Worm (Caenorhabditis elegans): ENCODE results near the gene C05D11.8.

The C05D11.8 gene

DNA sequence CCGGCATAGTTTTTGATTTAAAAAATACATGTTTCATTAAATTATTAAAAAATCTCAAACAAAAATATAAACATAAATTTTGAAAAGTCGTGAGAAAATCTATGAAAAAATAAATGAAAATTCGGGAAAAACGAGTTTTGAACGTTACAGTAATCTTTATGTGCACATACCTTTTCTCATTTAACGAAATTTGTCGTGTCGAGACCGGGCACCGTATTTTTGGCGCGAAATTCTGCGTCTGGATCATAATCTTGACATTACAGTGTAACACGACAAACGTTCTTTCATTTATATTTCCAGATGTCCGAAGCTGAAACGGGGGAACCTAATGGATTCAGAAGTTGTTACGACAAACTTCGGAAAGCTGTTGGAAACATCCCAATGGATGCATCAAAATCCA lies 37.6 kb downstream of the C05D11.8 start, which contains the start of gene C16A3.2:
TSS of gene C16A3.2 (plus strand) at position 301 of the 400 bp plus-strand sequence.
- TF ChIP-seq lsy-2 (tag; optimal IDR thresholded peaks at IDR 0.05) (no peak), egl-27 (tag; optimal IDR thresholded peaks at IDR 0.05) (no peak), unc-62 (GFP tag; optimal IDR thresholded peaks at IDR 0.05 in 1 of 2) (no peak), unc-62 (tag; optimal IDR thresholded peaks at IDR 0.05) (no peak), cey-2 (tag; optimal IDR thresholded peaks at IDR 0.05; ENCODE audit: borderline replicate concordance, insufficient read depth) (no peak), R02D3.7 (tag; optimal IDR thresholded peaks at IDR 0.05) (no peak), Y48G9A.11 (GFP tag; IDR thresholded peaks at IDR 0.05) (no peak), aly-2 (tag; optimal IDR thresholded peaks at IDR 0.05) (no peak), zag-1 (tag; optimal IDR thresholded peaks at IDR 0.05) (no peak)

DNA sequence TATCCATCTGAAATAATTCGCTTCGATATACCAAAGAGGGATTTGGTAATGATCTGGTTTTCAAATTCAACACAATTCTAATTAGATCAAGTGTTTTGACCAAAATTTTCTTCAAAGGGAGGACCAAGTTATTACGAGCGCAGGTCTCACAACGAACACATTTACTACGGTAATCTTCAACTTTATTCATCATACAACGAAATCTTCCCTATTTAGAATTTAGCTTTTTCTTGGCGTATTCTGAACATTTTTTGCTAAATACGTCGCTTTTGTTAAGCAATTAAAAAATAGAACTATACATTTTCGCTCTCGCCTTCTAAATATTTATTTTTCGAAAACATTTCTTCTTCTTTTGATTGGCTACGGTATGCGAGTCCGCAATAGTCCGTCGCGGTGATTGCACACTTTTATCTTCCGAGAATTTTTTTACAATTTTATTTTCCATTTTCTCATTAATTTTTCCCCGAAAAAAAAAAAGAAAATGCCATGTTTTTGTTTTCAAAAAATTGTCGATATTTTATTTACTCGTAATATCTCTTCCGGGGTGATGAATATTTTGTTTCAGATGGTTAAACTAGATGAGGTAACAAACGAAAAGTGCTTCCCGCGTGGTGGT lies 44.0 kb downstream of the C05D11.8 start, which contains the start of gene let-716:
TSS of gene let-716 (plus strand) at position 566 of the 616 bp plus-strand sequence.
- TF ChIP-seq dpl-1 (GFP tag; optimal IDR thresholded peaks at IDR 0.05), result peak; percentile 24
- peak; percentile 8 for TF ChIP-seq mep-1 (tag; optimal IDR thresholded peaks at IDR 0.05)
- TF ChIP-seq dmd-8 (GFP tag; IDR thresholded peaks at IDR 0.05), result no peak
- peak; percentile 40 for TF ChIP-seq mes-2 (tag; optimal IDR thresholded peaks at IDR 0.05; ENCODE audit: poor library complexity, severe bottlenecking)
- no peak for TF ChIP-seq nhr-11 (tag; optimal IDR thresholded peaks at IDR 0.05)
- TF ChIP-seq daf-19 (GFP tag; conservative IDR thresholded peaks at IDR 0.05), result no peak
- peak in 1 of 2 experiments; percentile 20 for TF ChIP-seq hif-1 (tag; optimal IDR thresholded peaks at IDR 0.05)
- TF ChIP-seq tag-97 (GFP tag; IDR thresholded peaks at IDR 0.05), result no peak
- TF ChIP-seq zip-2 (tag; optimal IDR thresholded peaks at IDR 0.05), result no peak
- TF ChIP-seq hlh-30 (tag; optimal IDR thresholded peaks at IDR 0.05; ENCODE audit: insufficient read depth), result no peak
- TF ChIP-seq saeg-2 (GFP tag; IDR thresholded peaks at IDR 0.05), result no peak
- TF ChIP-seq daf-8 (GFP tag; IDR thresholded peaks at IDR 0.05), result no peak
- no peak for TF ChIP-seq pha-4 (GFP tag; IDR thresholded peaks at IDR 0.05)
- no peak for TF ChIP-seq pha-4 (tag; optimal IDR thresholded peaks at IDR 0.05)
- no peak for TF ChIP-seq D1046.2 (GFP tag; IDR thresholded peaks at IDR 0.05)
- no peak for TF ChIP-seq nhr-41 (GFP tag; IDR thresholded peaks at IDR 0.05)
- peak; percentile 5 for TF ChIP-seq nhr-28 (tag; optimal IDR thresholded peaks at IDR 0.05)
- no peak for TF ChIP-seq set-16 (GFP tag; IDR thresholded peaks at IDR 0.05)
- no peak for TF ChIP-seq F44E2.7 (GFP tag; IDR thresholded peaks at IDR 0.05)
- no peak for TF ChIP-seq mxl-2 (GFP tag; conservative IDR thresholded peaks at IDR 0.05)
- peak; percentile 56 to 97 for TF ChIP-seq lsy-2 (tag; optimal IDR thresholded peaks at IDR 0.05)
- TF ChIP-seq nhr-10 (tag; optimal IDR thresholded peaks at IDR 0.05), result no peak
- no peak for TF ChIP-seq ceh-28 (tag; optimal IDR thresholded peaks at IDR 0.05)
- peak; percentile 39; the same call in 1 of the 2 replicates for TF ChIP-seq lin-38 (GFP tag; IDR thresholded peaks at IDR 0.05)
- no peak for TF ChIP-seq aha-1 (tag)
- 0 out of 2 replicates have a peak, but pooled peaks have one; percentile 46 for TF ChIP-seq hmg-1.1 (GFP tag; IDR thresholded peaks at IDR 0.05)
- TF ChIP-seq spr-1 (tag; optimal IDR thresholded peaks at IDR 0.05), result no peak
- peak in 1 of 2 experiments; percentile 14 for TF ChIP-seq unc-62 (GFP tag; optimal IDR thresholded peaks at IDR 0.05 in 1 of 2)
- TF ChIP-seq unc-62 (tag; optimal IDR thresholded peaks at IDR 0.05), result no peak
- TF ChIP-seq dve-1 (tag; optimal IDR thresholded peaks at IDR 0.05; ENCODE audit: insufficient read depth), result peak; percentile 19
- no peak for TF ChIP-seq sdz-12 (GFP tag; optimal IDR thresholded peaks at IDR 0.05)
- no peak for TF ChIP-seq attf-4 (tag; optimal IDR thresholded peaks at IDR 0.05)
- TF ChIP-seq ztf-7 (tag; optimal IDR thresholded peaks at IDR 0.05), result no peak
- TF ChIP-seq ZK546.5 (tag; optimal IDR thresholded peaks at IDR 0.05), result no peak

Data from whole organism, L4 larva.